Worm (Caenorhabditis elegans) whole organism, L2 larva: Measurements from ENCODE around the gene spp-7.
"Not testable (repeated sequence)": the region's sequence is repeated elsewhere in the genome, so short reads cannot be mapped to it uniquely, and the experiment has no call there.

ENCODE experiments used
- F13H6.1 ChIP-seq: sonication (generic microtip); optimal IDR thresholded peaks from 2 replicates; lab custom pipeline; 2016; ENCODE audit warnings: missing genetic modification characterization, missing compliant biosample characterization
- R02D3.7 ChIP-seq: fragments of 150-350 bp; optimal IDR thresholded peaks from 2 replicates; lab custom pipeline; 2014; ENCODE audit warnings: missing biosample characterization, missing genetic modification characterization
- Y55F3AM.14 ChIP-seq: fragments of 200-800 bp; sonication (Bioruptor generic); optimal IDR thresholded peaks from 2 replicates; lab custom pipeline; 2018; ENCODE audit warnings: mild to moderate bottlenecking, missing genetic modification characterization, missing compliant biosample characterization
- aly-2 ChIP-seq: fragments of 150-350 bp; optimal IDR thresholded peaks from 2 replicates; lab custom pipeline; 2014; ENCODE audit warnings: missing biosample characterization, missing genetic modification characterization
- blmp-1 ChIP-seq: sonication (generic microtip); optimal IDR thresholded peaks from 2 replicates; lab custom pipeline; 2017; ENCODE audit warnings: missing genetic modification characterization, mild to moderate bottlenecking, missing compliant biosample characterization, antibody characterized with exemption, moderate library complexity; ENCODE audit not compliant: insufficient read depth
- ceh-16 ChIP-seq: fragments of 150-350 bp; optimal IDR thresholded peaks from 2 replicates; lab custom pipeline; 2014; ENCODE audit warnings: missing biosample characterization, missing genetic modification characterization
- ceh-82 ChIP-seq: fragments of 150-350 bp; optimal IDR thresholded peaks from 2 replicates; lab custom pipeline; 2014; ENCODE audit warnings: missing biosample characterization, missing genetic modification characterization
- dmd-4 ChIP-seq: sonication (generic microtip); optimal IDR thresholded peaks from 2 replicates; lab custom pipeline; 2017; ENCODE audit warnings: missing biosample characterization, missing genetic modification characterization
- egl-27 ChIP-seq: sonication (generic microtip); optimal IDR thresholded peaks from 3 replicates; lab custom pipeline; 2017; ENCODE audit warnings: missing biosample characterization, missing genetic modification reagents, missing genetic modification characterization
- fos-1 ChIP-seq: fragments of 150-350 bp; optimal IDR thresholded peaks from 2 replicates; lab custom pipeline; 2014; ENCODE audit warnings: missing biosample characterization, missing genetic modification characterization
- gmeb-1 ChIP-seq: fragments of 150-350 bp; optimal IDR thresholded peaks from 2 replicates; lab custom pipeline; 2014; ENCODE audit warnings: missing biosample characterization, missing genetic modification characterization
- lin-11 ChIP-seq: fragments of 150-350 bp; sonication (generic microtip); optimal IDR thresholded peaks from 2 replicates; lab custom pipeline; 2014; ENCODE audit warnings: missing biosample characterization, missing genetic modification characterization, inconsistent platforms, mixed read lengths
- lin-13 ChIP-seq: fragments of 150-350 bp; optimal IDR thresholded peaks from 2 replicates; lab custom pipeline; 2014; ENCODE audit warnings: missing biosample characterization, missing genetic modification reagents, missing genetic modification characterization
- lsy-2 ChIP-seq, 2 experiments: fragments of 150-350 bp in 1 of 2; sonication (generic microtip) in 1 of 2; optimal IDR thresholded peaks; 2 replicates each; lab custom pipeline; 2014 to 2017; ENCODE audit warnings: missing biosample characterization in 2 of 2, missing genetic modification characterization in 2 of 2
- mbf-1 ChIP-seq: sonication (generic microtip); optimal IDR thresholded peaks from 2 replicates; lab custom pipeline; 2017; ENCODE audit warnings: missing biosample characterization, missing genetic modification characterization
- mdl-1 ChIP-seq, 2 experiments: fragments of 150-350 bp in 1 of 2; sonication (generic microtip) in 1 of 2; optimal IDR thresholded peaks; 2 replicates each; lab custom pipeline; 2017; ENCODE audit warnings: missing biosample characterization in 2 of 2, missing genetic modification characterization in 2 of 2
- nhr-129 ChIP-seq: fragments of 150-350 bp; optimal IDR thresholded peaks from 2 replicates; lab custom pipeline; 2014; ENCODE audit warnings: missing biosample characterization, missing genetic modification characterization
- nhr-21 ChIP-seq: fragments of 150-350 bp; optimal IDR thresholded peaks from 2 replicates; lab custom pipeline; 2014; ENCODE audit warnings: missing biosample characterization, missing genetic modification characterization
- nhr-23 ChIP-seq: fragments of 150-350 bp; optimal IDR thresholded peaks from 2 replicates; lab custom pipeline; 2014; ENCODE audit warnings: missing biosample characterization, missing genetic modification reagents, missing genetic modification characterization
- nhr-237 ChIP-seq: fragments of 150-350 bp; optimal IDR thresholded peaks from 2 replicates; lab custom pipeline; 2014; ENCODE audit warnings: missing biosample characterization, missing genetic modification characterization
- nhr-25 ChIP-seq: fragments of 150-350 bp; sonication (generic microtip); optimal IDR thresholded peaks from 3 replicates; lab custom pipeline; 2014; ENCODE audit warnings: missing biosample characterization, missing genetic modification characterization
- nhr-77 ChIP-seq: fragments of 150-350 bp; optimal IDR thresholded peaks from 2 replicates; lab custom pipeline; 2014; ENCODE audit warnings: missing biosample characterization, missing genetic modification characterization
- peb-1 ChIP-seq: fragments of 150-350 bp; optimal IDR thresholded peaks from 2 replicates; lab custom pipeline; 2014; ENCODE audit warnings: missing biosample characterization, missing genetic modification characterization
- sem-4 ChIP-seq: fragments of 150-350 bp; optimal IDR thresholded peaks from 2 replicates; lab custom pipeline; 2014; ENCODE audit warnings: missing biosample characterization, missing genetic modification reagents, missing genetic modification characterization
- skn-1 ChIP-seq: sonication (generic microtip); optimal IDR thresholded peaks from 2 replicates; lab custom pipeline; 2017; ENCODE audit warnings: missing biosample characterization, missing genetic modification characterization
- snpc-4 ChIP-seq: fragments of 150-350 bp; optimal IDR thresholded peaks from 2 replicates; lab custom pipeline; 2014; ENCODE audit warnings: missing biosample characterization, missing genetic modification characterization
- unc-39 ChIP-seq: fragments of 150-350 bp; optimal IDR thresholded peaks from 2 replicates; lab custom pipeline; 2014; ENCODE audit warnings: missing biosample characterization, missing genetic modification characterization
- unc-55 ChIP-seq: fragments of 150-350 bp; sonication (generic microtip); optimal IDR thresholded peaks from 3 replicates; lab custom pipeline; 2014; ENCODE audit warnings: missing biosample characterization, missing genetic modification reagents, missing genetic modification characterization
- unc-62 ChIP-seq: fragments of 150-350 bp; optimal IDR thresholded peaks from 2 replicates; lab custom pipeline; 2014; ENCODE audit warnings: missing biosample characterization, missing genetic modification reagents, missing genetic modification characterization
- zag-1 ChIP-seq: fragments of 150-350 bp; optimal IDR thresholded peaks from 2 replicates; lab custom pipeline; 2014; ENCODE audit warnings: missing biosample characterization, missing genetic modification characterization
- ztf-1 ChIP-seq: fragments of 200-800 bp; sonication (Bioruptor generic); conservative IDR thresholded peaks from 2 replicates; pipeline ENCODE4 v1.3.6; 2022; ENCODE audit warnings: missing genetic modification characterization, missing compliant biosample characterization
- ztf-11 ChIP-seq: sonication (generic microtip); optimal IDR thresholded peaks from 2 replicates; lab custom pipeline; 2017; ENCODE audit warnings: missing biosample characterization, missing genetic modification characterization
- ztf-4 ChIP-seq: fragments of 150-350 bp; optimal IDR thresholded peaks from 2 replicates; lab custom pipeline; 2014; ENCODE audit warnings: missing biosample characterization, missing genetic modification characterization

Gene spp-7

ce11 chrIV:5415696-5416095 lies at the start of gene spp-7:
TSS of gene spp-7 (minus strand) at chrIV:5415796.
- TF ChIP-seq skn-1 (tag; lab: Kevin White, UChicago), result no peak
- TF ChIP-seq blmp-1, result no peak
- TF ChIP-seq mbf-1 (tag; lab: Kevin White, UChicago), result no peak
- TF ChIP-seq, all 48 proteins: peak for 0

- not testable (repeated sequence) for TF ChIP-seq lin-13 (GFP tag; lab: Kevin White, UChicago); nhr-237; lin-11 (tag; lab: Kevin White, UChicago)
Measured at ce11 chrIV:5464403-5464802, 48.8 kb upstream of the spp-7 start, which contains the start of gene Y52D5A.2. TSS of gene Y52D5A.2 (minus strand) at chrIV:5464503.

ce11 chrIV:5462820-5463219 lies 47.2 kb upstream of the spp-7 start:
- TF ChIP-seq ceh-16 (no peak), unc-62 (GFP tag; lab: Kevin White, UChicago) (no peak), R02D3.7 (no peak), unc-55 (no peak), egl-27 (tag; lab: Kevin White, UChicago) (no peak)

- TF ChIP-seq Y55F3AM.14 (GFP tag; lab: Kevin White, UChicago); fos-1 (tag; lab: Kevin White, UChicago); mbf-1 (tag; lab: Kevin White, UChicago): not testable (repeated sequence)
Measured at ce11 chrIV:5455999-5456398, 40.4 kb upstream of the spp-7 start, which contains the start of gene Y4C6A.3. TSS of gene Y4C6A.3 (minus strand) at chrIV:5456099.

ce11 chrIV:5452667-5453066 lies 37.1 kb upstream of the spp-7 start, which contains the start of gene Y4C6A.4:
TSS of gene Y4C6A.4 (plus strand) at chrIV:5452967.
- no peak for TF ChIP-seq mbf-1 (tag; lab: Kevin White, UChicago)
- no peak for TF ChIP-seq ztf-1 (GFP tag; lab: Robert Waterston, UW)
- TF ChIP-seq nhr-77 (tag; lab: Kevin White, UChicago), result no peak
- TF ChIP-seq ztf-4 (tag; lab: Kevin White, UChicago), result no peak
- TF ChIP-seq gmeb-1 (tag; lab: Kevin White, UChicago), result no peak
- TF ChIP-seq ztf-11 (tag; lab: Kevin White, UChicago), result no peak
- TF ChIP-seq zag-1, result no peak
- no peak for TF ChIP-seq R02D3.7
- no peak for TF ChIP-seq ceh-82
- TF ChIP-seq fos-1 (tag; lab: Kevin White, UChicago), result no peak
- no peak for TF ChIP-seq nhr-25 (tag; lab: Kevin White, UChicago)
- TF ChIP-seq F13H6.1 (tag; lab: Kevin White, UChicago), result no peak
- no peak for TF ChIP-seq snpc-4 (tag; lab: Kevin White, UChicago)

- TF ChIP-seq egl-27 (tag; lab: Kevin White, UChicago) (no peak), fos-1 (tag; lab: Kevin White, UChicago) (no peak), skn-1 (tag; lab: Kevin White, UChicago) (no peak), gmeb-1 (tag; lab: Kevin White, UChicago) (no peak), lsy-2 (tag; optimal IDR thresholded peaks at IDR 0.05; lab: Kevin White, UChicago) (no peak), lin-13 (GFP tag; lab: Kevin White, UChicago) (no peak), Y55F3AM.14 (GFP tag; lab: Kevin White, UChicago) (no peak)
Measured at ce11 chrIV:5438705-5439104, 23.1 kb upstream of the spp-7 start, which contains the start of gene mgl-3. TSS of gene mgl-3 (plus strand) at chrIV:5439005.

ce11 chrIV:5419122-5419521 lies 3.5 kb upstream of the spp-7 start, which contains the start of gene ehn-3:
TSS of gene ehn-3 (minus strand) at chrIV:5419222.
- no peak for TF ChIP-seq unc-39 (tag; lab: Kevin White, UChicago)
- no peak for TF ChIP-seq zag-1
- TF ChIP-seq blmp-1, result no peak
- no peak for TF ChIP-seq lin-11 (tag; lab: Kevin White, UChicago)
- no peak for TF ChIP-seq ceh-82
- no peak for TF ChIP-seq dmd-4 (tag; lab: Kevin White, UChicago)
- TF ChIP-seq gmeb-1 (tag; lab: Kevin White, UChicago), result no peak
- TF ChIP-seq mdl-1 (tag; optimal IDR thresholded peaks at IDR 0.05; lab: Kevin White, UChicago), result no peak
- TF ChIP-seq nhr-21 (tag; lab: Kevin White, UChicago), result no peak
- no peak for TF ChIP-seq aly-2 (tag; lab: Kevin White, UChicago)
- no peak for TF ChIP-seq nhr-23
- no peak for TF ChIP-seq ztf-1 (GFP tag; lab: Robert Waterston, UW)
- TF ChIP-seq nhr-129, result no peak
- TF ChIP-seq R02D3.7, result no peak
- no peak for TF ChIP-seq sem-4 (tag; lab: Kevin White, UChicago)
- TF ChIP-seq skn-1 (tag; lab: Kevin White, UChicago), result no peak
- TF ChIP-seq nhr-25 (tag; lab: Kevin White, UChicago), result no peak
- TF ChIP-seq peb-1 (tag; lab: Kevin White, UChicago), result no peak
- no peak for TF ChIP-seq snpc-4 (tag; lab: Kevin White, UChicago)
- TF ChIP-seq, all 48 proteins: peak for 0
